Worm (Caenorhabditis elegans): Measurements from ENCODE around the gene shn-1.

- no peak for TF ChIP-seq him-1 (tag; optimal IDR thresholded peaks at IDR 0.05)
- TF ChIP-seq dao-5 (tag; optimal IDR thresholded peaks at IDR 0.05) = no peak
Observed at ce11 chrII:11417999-11418398, 27.2 kb upstream of the shn-1 start, which contains the start of gene C05D12.2.

Measured in whole organism, L4/young adult.